Worm (Caenorhabditis elegans): ENCODE data around the gene ifta-1.

Gene ifta-1

ce11 chrX:5518352-5518751 lies 34.2 kb downstream of the ifta-1 start (continued):
- TF ChIP-seq lir-1 (GFP tag; conservative IDR thresholded peaks at IDR 0.05) (no peak), rec-8 (tag; optimal IDR thresholded peaks at IDR 0.05) (no peak), Y56A3A.18 (GFP tag; IDR thresholded peaks at IDR 0.05) (no peak), ztf-18 (tag; optimal IDR thresholded peaks at IDR 0.05) (no peak), ztf-26 (tag; optimal IDR thresholded peaks at IDR 0.05) (no peak), ama-1 (optimal IDR thresholded peaks at IDR 0.05) (no peak), ama-1 (GFP tag; optimal IDR thresholded peaks at IDR 0.05) (no peak), mel-28 (tag; optimal IDR thresholded peaks at IDR 0.05; ENCODE audit: borderline replicate concordance) (no peak), hmg-20 (GFP tag; IDR thresholded peaks at IDR 0.05) (no peak), F10E7.11 (tag; optimal IDR thresholded peaks at IDR 0.05) (no peak), madf-10 (tag; optimal IDR thresholded peaks at IDR 0.05) (no peak), F57A8.1 (GFP tag; optimal IDR thresholded peaks at IDR 0.05) (no peak), F57C9.4 (tag; optimal IDR thresholded peaks at IDR 0.05) (no peak), F39B2.1 (GFP tag; IDR thresholded peaks at IDR 0.05) (no peak), D2030.7 (GFP tag; IDR thresholded peaks at IDR 0.05) (no peak), Y53F4B.3 (GFP tag; IDR thresholded peaks at IDR 0.05) (no peak), snpc-4 (GFP tag; optimal IDR thresholded peaks at IDR 0.05) (no peak), snpc-4 (tag; optimal IDR thresholded peaks at IDR 0.05) (no peak), ztf-6 (GFP tag; IDR thresholded peaks at IDR 0.05) (no peak), snpc-3.4 (tag; optimal IDR thresholded peaks at IDR 0.05) (no peak), zfh-2 (GFP tag; conservative IDR thresholded peaks at IDR 0.05) (no peak; the same call in 1 of the 2 replicates), bed-2 (GFP tag; IDR thresholded peaks at IDR 0.05) (no peak), tlf-1 (GFP tag; optimal IDR thresholded peaks at IDR 0.05) (no peak), sea-2 (GFP tag; IDR thresholded peaks at IDR 0.05) (no peak), pha-4 (tag; optimal IDR thresholded peaks at IDR 0.05) (no peak), hsf-1 (GFP tag; IDR thresholded peaks at IDR 0.05) (no peak), lin-40 (tag; optimal IDR thresholded peaks at IDR 0.05) (no peak), B0019.2 (GFP tag; conservative IDR thresholded peaks at IDR 0.05) (no peak), nfyb-1 (GFP tag; IDR thresholded peaks at IDR 0.05) (no peak), dpl-1 (GFP tag; optimal IDR thresholded peaks at IDR 0.05) (peak; percentile 37), F33H1.4 (GFP tag; IDR thresholded peaks at IDR 0.05) (no peak), snpc-1.1 (tag; optimal IDR thresholded peaks at IDR 0.05; ENCODE audit: insufficient read depth) (no peak), nhr-80 (tag; optimal IDR thresholded peaks at IDR 0.05) (no peak), mes-4 (tag; optimal IDR thresholded peaks at IDR 0.05) (no peak), madf-3 (GFP tag; IDR thresholded peaks at IDR 0.05) (0 out of 2 replicates have a peak, but pooled peaks have one; percentile 20), chd-7 (tag; optimal IDR thresholded peaks at IDR 0.05) (no peak), zim-3 (tag; optimal IDR thresholded peaks at IDR 0.05) (no peak), F23B12.7 (tag; optimal IDR thresholded peaks at IDR 0.05; ENCODE audit: insufficient read depth) (no peak), F49E8.2 (tag; optimal IDR thresholded peaks at IDR 0.05; ENCODE audit: insufficient read depth) (no peak), B0336.3 (GFP tag; IDR thresholded peaks at IDR 0.05) (no peak), unc-130 (GFP tag; optimal IDR thresholded peaks at IDR 0.05) (no peak), mxl-1 (tag; optimal IDR thresholded peaks at IDR 0.05) (no peak), ekl-4 (GFP tag; IDR thresholded peaks at IDR 0.05) (no peak), athp-1 (tag; optimal IDR thresholded peaks at IDR 0.05) (no peak), ztf-3 (GFP tag; optimal IDR thresholded peaks at IDR 0.05) (no peak), dox-1 (GFP tag; IDR thresholded peaks at IDR 0.05) (peak; percentile 64), die-1 (tag; optimal IDR thresholded peaks at IDR 0.05) (no peak), F52B5.7 (tag; optimal IDR thresholded peaks at IDR 0.05) (no peak), ZK185.1 (tag; optimal IDR thresholded peaks at IDR 0.05; ENCODE audit: poor library complexity, severe bottlenecking) (no peak), ccch-3 (GFP tag; optimal IDR thresholded peaks at IDR 0.05) (no peak)

Data from whole organism, young adult.